Fruit fly (Drosophila melanogaster) whole organism, adult: ENCODE data around the gene CG14014.

Experiments used
- CG11617 ChIP-seq: fragments of 200-800 bp; sonication (Bioruptor generic); optimal IDR thresholded peaks from 2 replicates; lab custom pipeline; 2017; ENCODE audit warnings: mild to moderate bottlenecking, missing biosample characterization, missing genetic modification reagents, missing genetic modification characterization
- CG1620 ChIP-seq: fragments of 200-800 bp; sonication (Bioruptor generic); optimal IDR thresholded peaks from 2 replicates; lab custom pipeline; 2016; ENCODE audit warnings: missing biosample characterization, missing genetic modification characterization
- CG5204 ChIP-seq: fragments of 200-800 bp; sonication (Bioruptor generic); optimal IDR thresholded peaks from 2 replicates; lab custom pipeline; 2016; ENCODE audit warnings: missing biosample characterization, missing genetic modification characterization
- Crg-1 ChIP-seq: fragments of 200-800 bp; sonication (Bioruptor generic); optimal IDR thresholded peaks from 2 replicates; lab custom pipeline; 2016; ENCODE audit warnings: missing biosample characterization, missing genetic modification characterization
- cic ChIP-seq: fragments of 200-800 bp; sonication (Bioruptor generic); optimal IDR thresholded peaks from 2 replicates; lab custom pipeline; 2017; ENCODE audit warnings: missing biosample characterization, mild to moderate bottlenecking, missing genetic modification characterization, moderate library complexity

- TF ChIP-seq Crg-1 = no peak
- TF ChIP-seq CG5204 (GFP tag; lab: Kevin White, UChicago) = no peak
- TF ChIP-seq CG1620 (GFP tag; lab: Kevin White, UChicago) = no peak
- no peak for TF ChIP-seq cic
- no peak for TF ChIP-seq CG11617 (GFP tag; lab: Kevin White, UChicago)
Observed at dm6 chr2L:5581016-5581415, 30.4 kb upstream of the CG14014 start, which contains the start of gene CG14011.
